Worm (Caenorhabditis elegans): ENCODE measurements around the gene clec-135.

DNA sequence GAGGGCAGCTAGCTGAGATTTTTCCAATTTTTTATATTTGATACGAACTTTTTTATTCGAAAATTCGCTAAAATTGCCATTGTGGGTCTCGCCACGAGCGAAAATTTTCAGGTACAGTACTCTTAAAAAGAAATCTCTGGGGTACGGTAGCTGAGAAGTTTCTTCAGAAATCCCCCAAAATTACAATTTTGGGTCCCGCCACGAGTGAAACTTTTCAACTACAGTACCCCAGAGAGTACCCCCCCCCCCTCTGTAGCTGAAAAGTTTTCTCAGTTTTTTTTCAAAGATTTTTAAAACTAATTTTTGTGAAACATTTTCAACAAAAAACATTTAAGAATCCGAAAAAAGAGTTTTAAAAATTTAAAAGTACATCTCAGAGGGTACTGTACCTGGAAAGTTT, 13.6 kb downstream of the clec-135 start:
- TF ChIP-seq nhr-12 (tag; optimal IDR thresholded peaks at IDR 0.05) (no peak), zag-1 (tag; optimal IDR thresholded peaks at IDR 0.05) (no peak), nhr-28 (tag; optimal IDR thresholded peaks at IDR 0.05) (no peak), egl-27 (tag; optimal IDR thresholded peaks at IDR 0.05) (no peak)

Data from whole organism, L1 larva.